Fruit fly (Drosophila melanogaster) whole organism, embryonic: Measurements from ENCODE around the gene Syx8.

Experiments
- CG18764 ChIP-seq: fragments of 200-800 bp; sonication (Bioruptor generic); optimal IDR thresholded peaks from 3 replicates; lab custom pipeline; 2016; ENCODE audit warnings: missing biosample characterization, missing genetic modification characterization
- CG3847 ChIP-seq: fragments of 200-800 bp; sonication (Bioruptor generic); IDR thresholded peaks from 2 replicates; pipeline ENCODE4 v1.3.6; 2022; ENCODE audit warnings: missing biosample characterization, missing genetic modification characterization
- al ChIP-seq: fragments of 200-800 bp; sonication (Bioruptor generic); IDR thresholded peaks from 2 replicates; pipeline ENCODE4 v1.3.6; 2022; ENCODE audit warnings: missing biosample characterization, missing genetic modification characterization
- bbx ChIP-seq: fragments of 200-800 bp; sonication (Bioruptor generic); IDR thresholded peaks from 2 replicates; pipeline ENCODE4 v1.3.6; 2022; ENCODE audit warnings: missing biosample characterization, missing genetic modification characterization; ENCODE audit not compliant: partially characterized antibody

dm6 chr3L:16586989-16587388, at the start of gene Syx8, which contains the start of gene CG32163:
- no peak for TF ChIP-seq CG3847 (GFP tag; lab: Robert Waterston, UW)
- TF ChIP-seq CG18764 (GFP tag; lab: Kevin White, UChicago): no peak
- no peak for TF ChIP-seq bbx (GFP tag; lab: Robert Waterston, UW)
- TF ChIP-seq al (GFP tag; lab: Robert Waterston, UW): no peak
